Fruit fly (Drosophila melanogaster): ENCODE results near the gene CG33169.

- no peak for TF ChIP-seq usp (GFP tag; optimal IDR thresholded peaks at IDR 0.05)
- no peak for TF ChIP-seq EcR (GFP tag; optimal IDR thresholded peaks at IDR 0.05)
- no peak for TF ChIP-seq psq (optimal IDR thresholded peaks at IDR 0.05)
- no peak for TF ChIP-seq CG8478 (optimal IDR thresholded peaks at IDR 0.05)
- TF ChIP-seq pan (optimal IDR thresholded peaks at IDR 0.05): no peak
These were observed 20.0 kb downstream of the CG33169 start for dm6 chr3L:22883649-22884048.
